Fruit fly (Drosophila melanogaster) whole organism, wandering third instar larva: ENCODE measurements around the gene CG31161.

Source experiments
- Dif ChIP-seq: fragments of 200-275, 200-300 bp; sonication (Bioruptor generic); optimal IDR thresholded peaks from 2 replicates; lab custom pipeline; 2018; ENCODE audit warnings: missing biosample characterization, missing genetic modification characterization; ENCODE audit not compliant: partially characterized antibody
- Rel ChIP-seq, 2 experiments: fragments of 200-800 bp; sonication (Bioruptor generic) in 1 of 2; optimal IDR thresholded peaks; 2 replicates in 1 of 2; 3 replicates in 1 of 2; lab custom pipeline; 2016 to 2019; ENCODE audit warnings: mild to moderate bottlenecking in 2 of 2, missing biosample characterization in 2 of 2, missing genetic modification characterization in 2 of 2, moderate library complexity in 1 of 2
- jim ChIP-seq: fragments of 175-275, 200-325 bp; sonication (Bioruptor generic); optimal IDR thresholded peaks from 2 replicates; lab custom pipeline; 2016; ENCODE audit warnings: missing biosample characterization, mild to moderate bottlenecking, missing genetic modification characterization
- pan ChIP-seq: fragments of >200 bp; optimal IDR thresholded peaks from 2 replicates; lab custom pipeline; 2017
- usp ChIP-seq: fragments of >200 bp; optimal IDR thresholded peaks from 2 replicates; lab custom pipeline; 2017; ENCODE audit warnings: missing biosample characterization, missing genetic modification characterization

dm6 chr3R:22590668-22591275, 25.5 kb upstream of the CG31161 start:
- TF ChIP-seq Dif (GFP tag; lab: Kevin White, UChicago) = no peak
- no peak for TF ChIP-seq Rel (GFP tag; optimal IDR thresholded peaks at IDR 0.05; lab: Kevin White, UChicago)
- no peak for TF ChIP-seq Rel (tag; optimal IDR thresholded peaks at IDR 0.05; lab: Kevin White, UChicago)
- TF ChIP-seq usp (GFP tag; lab: Kevin White, UChicago) = no peak
- TF ChIP-seq jim (GFP tag; lab: Kevin White, UChicago) = no peak
- no peak for TF ChIP-seq pan (lab: Kevin White, UChicago)
